Worm (Caenorhabditis elegans) whole organism, midembryonic: ENCODE results near the gene smu-2.

ENCODE experiments used
- T22C8.4 ChIP-seq: fragments of 200-800 bp; sonication (Bioruptor generic); IDR thresholded peaks from 2 replicates; pipeline ENCODE4 v1.3.6; 2022; ENCODE audit warnings: missing genetic modification characterization, missing compliant biosample characterization
- cog-1 ChIP-seq: sonication (generic microtip); optimal IDR thresholded peaks from 2 replicates; lab custom pipeline; 2016; ENCODE audit warnings: missing genetic modification characterization, missing compliant biosample characterization
- flt-1 ChIP-seq: fragments of 200-800 bp; sonication (Bioruptor generic); IDR thresholded peaks from 2 replicates; pipeline ENCODE4 v1.3.6; 2022; ENCODE audit warnings: missing genetic modification characterization, missing compliant biosample characterization
- klf-2 ChIP-seq: fragments of 200-800 bp; sonication (Bioruptor generic); conservative IDR thresholded peaks from 2 replicates; pipeline ENCODE4 v1.3.6; 2022; ENCODE audit warnings: missing genetic modification reagents, missing genetic modification characterization, missing compliant biosample characterization
- med-1 ChIP-seq: sonication (generic microtip); optimal IDR thresholded peaks from 2 replicates; lab custom pipeline; 2017; ENCODE audit warnings: missing genetic modification characterization, mild to moderate bottlenecking, missing compliant biosample characterization, antibody characterized with exemption, missing genetic modification reagents; ENCODE audit not compliant: insufficient read depth
- ref-1 ChIP-seq: fragments of 200-800 bp; sonication (Bioruptor generic); conservative IDR thresholded peaks from 2 replicates; pipeline ENCODE4 v1.3.6; 2022; ENCODE audit warnings: missing genetic modification reagents, missing genetic modification characterization, missing compliant biosample characterization
- ztf-23 ChIP-seq: fragments of 200-800 bp; sonication (Bioruptor generic); IDR thresholded peaks from 2 replicates; pipeline ENCODE4 v1.3.6; 2022; ENCODE audit warnings: missing genetic modification reagents, missing genetic modification characterization, missing compliant biosample characterization

DNA sequence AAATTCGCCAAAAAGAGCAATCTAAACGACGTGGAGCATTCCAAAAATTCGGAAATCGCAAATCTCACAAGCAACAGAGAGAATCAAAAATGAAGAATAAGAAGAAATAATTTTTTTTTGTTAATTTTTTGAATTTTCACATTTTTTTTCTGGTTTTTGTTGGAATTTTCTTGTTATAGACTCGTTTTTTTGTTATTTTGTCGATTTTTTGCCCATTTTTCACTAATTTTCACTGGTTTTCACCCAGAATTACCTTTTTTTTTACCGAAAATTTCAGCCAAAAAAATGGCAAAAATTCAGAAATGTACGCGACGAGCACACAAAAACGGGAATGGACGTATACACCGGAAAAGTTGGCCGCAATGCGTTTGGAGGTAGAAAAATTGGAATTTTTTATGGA is 22.5 kb downstream of the smu-2 start, which contains the start of gene cyh-1:
- TF ChIP-seq ztf-23 (GFP tag; lab: Robert Waterston, UW) (no peak), klf-2 (no peak), ref-1 (no peak), flt-1 (GFP tag; lab: Robert Waterston, UW) (no peak), cog-1 (no peak), med-1 (GFP tag; lab: Kevin White, UChicago) (no peak), T22C8.4 (no peak)
